Worm (Caenorhabditis elegans) whole organism, young adult: Measurements from ENCODE around the gene Y39A1A.24.
A peak's percentile ranks its signal among the peaks of the same experiment; 100 is the strongest.

ENCODE experiments used
- B0019.2 ChIP-seq: fragments of 200-800 bp; sonication (Bioruptor generic); conservative IDR thresholded peaks from 2 replicates; pipeline ENCODE4 v1.3.6; 2022; ENCODE audit warnings: missing genetic modification reagents, missing genetic modification characterization, missing compliant biosample characterization
- B0336.3 ChIP-seq: fragments of 200-800 bp; sonication (Bioruptor generic); IDR thresholded peaks from 2 replicates; pipeline ENCODE4 v1.3.6; 2022; ENCODE audit warnings: missing genetic modification characterization, missing compliant biosample characterization
- F10E7.11 ChIP-seq: sonication (generic microtip); optimal IDR thresholded peaks from 2 replicates; lab custom pipeline; 2017; ENCODE audit warnings: mild to moderate bottlenecking, missing genetic modification characterization, moderate library complexity, missing compliant biosample characterization
- F49E8.2 ChIP-seq: sonication (generic microtip); optimal IDR thresholded peaks from 3 replicates; lab custom pipeline; 2017; ENCODE audit warnings: missing genetic modification characterization, mild to moderate bottlenecking, missing compliant biosample characterization, antibody characterized with exemption, moderate library complexity; ENCODE audit not compliant: insufficient read depth
- K11D2.4 ChIP-seq: fragments of 200-800 bp; sonication (Bioruptor generic); IDR thresholded peaks from 2 replicates; pipeline ENCODE4 v1.3.6; 2022; ENCODE audit warnings: missing genetic modification reagents, missing genetic modification characterization, missing compliant biosample characterization
- T26A5.8 ChIP-seq: sonication (generic microtip); optimal IDR thresholded peaks from 2 replicates; lab custom pipeline; 2016; ENCODE audit warnings: missing genetic modification characterization, missing compliant biosample characterization
- Y53F4B.3 ChIP-seq: fragments of 200-800 bp; sonication (Bioruptor generic); IDR thresholded peaks from 2 replicates; pipeline ENCODE4 v1.3.6; 2022; ENCODE audit warnings: missing genetic modification reagents, missing genetic modification characterization, missing compliant biosample characterization
- Y95B8A.8 ChIP-seq: fragments of 200-800 bp; sonication (Bioruptor generic); IDR thresholded peaks from 2 replicates; pipeline ENCODE4 v1.3.6; 2022; ENCODE audit warnings: missing genetic modification reagents, missing genetic modification characterization, missing compliant biosample characterization
- ama-1 ChIP-seq, 3 experiments: fragments of 150-350 bp in 1 of 3; sonication (generic microtip) in 2 of 3; optimal IDR thresholded peaks; 2 replicates each; lab custom pipeline; 2014 to 2018; ENCODE audit warnings: missing biosample characterization in 2 of 3, missing genetic modification characterization in 2 of 3, missing genetic modification reagents in 2 of 3
- attf-3 ChIP-seq: fragments of 200-800 bp; sonication (Bioruptor generic); conservative IDR thresholded peaks from 2 replicates; pipeline ENCODE4 v1.3.6; 2022; ENCODE audit warnings: missing genetic modification reagents, missing genetic modification characterization, missing compliant biosample characterization
- bed-2 ChIP-seq: fragments of 200-800 bp; sonication (Bioruptor generic); IDR thresholded peaks from 2 replicates; pipeline ENCODE4 v1.3.6; 2022; ENCODE audit warnings: missing genetic modification reagents, missing genetic modification characterization, missing compliant biosample characterization
- cebp-2 ChIP-seq: fragments of 200-800 bp; sonication (Bioruptor generic); IDR thresholded peaks from 2 replicates; pipeline ENCODE4 v1.3.6; 2022; ENCODE audit warnings: missing genetic modification characterization, missing compliant biosample characterization
- ceh-58 ChIP-seq: fragments of 200-800 bp; sonication (Bioruptor generic); IDR thresholded peaks from 2 replicates; pipeline ENCODE4 v1.3.6; 2022; ENCODE audit warnings: missing genetic modification characterization, missing compliant biosample characterization
- chd-7 ChIP-seq: sonication (generic microtip); optimal IDR thresholded peaks from 2 replicates; lab custom pipeline; 2016; ENCODE audit warnings: mild to moderate bottlenecking, missing genetic modification characterization, moderate library complexity, missing compliant biosample characterization
- dox-1 ChIP-seq: fragments of 200-800 bp; sonication (Bioruptor generic); IDR thresholded peaks from 2 replicates; pipeline ENCODE4 v1.3.6; 2022; ENCODE audit warnings: missing genetic modification reagents, missing genetic modification characterization, missing compliant biosample characterization
- ekl-4 ChIP-seq: fragments of 200-800 bp; sonication (Bioruptor generic); IDR thresholded peaks from 2 replicates; pipeline ENCODE4 v1.3.6; 2022; ENCODE audit warnings: missing genetic modification reagents, missing genetic modification characterization, missing compliant biosample characterization
- ets-4 ChIP-seq: fragments of 200-800 bp; sonication (Bioruptor generic); optimal IDR thresholded peaks from 2 replicates; lab custom pipeline; 2018; ENCODE audit warnings: mild to moderate bottlenecking, missing genetic modification characterization, missing compliant biosample characterization
- hlh-12 ChIP-seq: sonication (generic microtip); optimal IDR thresholded peaks from 2 replicates; lab custom pipeline; 2016; ENCODE audit warnings: missing genetic modification characterization, missing compliant biosample characterization
- hrde-1 ChIP-seq: sonication (generic microtip); optimal IDR thresholded peaks from 2 replicates; lab custom pipeline; 2016; ENCODE audit warnings: missing genetic modification characterization, mild to moderate bottlenecking, missing compliant biosample characterization, moderate library complexity, missing genotype, missing genetic modification reagents, borderline replicate concordance
- hsf-1 ChIP-seq: fragments of 200-800 bp; sonication (Bioruptor generic); IDR thresholded peaks from 2 replicates; pipeline ENCODE4 v1.3.6; 2022; ENCODE audit warnings: missing genetic modification reagents, missing genetic modification characterization, missing compliant biosample characterization
- lin-26 ChIP-seq: fragments of 200-800 bp; sonication (Bioruptor generic); IDR thresholded peaks from 2 replicates; pipeline ENCODE4 v1.3.6; 2022; ENCODE audit warnings: missing genetic modification reagents, missing genetic modification characterization, missing compliant biosample characterization
- lin-35 ChIP-seq, 3 experiments: fragments of 150-350 bp in 2 of 3; sonication (generic microtip) in 1 of 3; optimal IDR thresholded peaks; 2 replicates each; lab custom pipeline; 2014 to 2018; ENCODE audit warnings: missing biosample characterization in 3 of 3, missing genetic modification characterization in 3 of 3, missing genetic modification reagents in 3 of 3
- lin-40 ChIP-seq: sonication (generic microtip); optimal IDR thresholded peaks from 2 replicates; lab custom pipeline; 2016; ENCODE audit warnings: missing genetic modification characterization, mild to moderate bottlenecking, missing compliant biosample characterization, missing genotype, missing genetic modification reagents
- lir-1 ChIP-seq: fragments of 200-800 bp; sonication (Bioruptor generic); conservative IDR thresholded peaks from 2 replicates; pipeline ENCODE4 v1.3.6; 2022; ENCODE audit warnings: missing genetic modification reagents, missing genetic modification characterization, missing compliant biosample characterization
- madf-3 ChIP-seq: fragments of 200-800 bp; sonication (Bioruptor generic); IDR thresholded peaks from 2 replicates; pipeline ENCODE4 v1.3.6; 2022; ENCODE audit warnings: missing genetic modification reagents, missing genetic modification characterization, missing compliant biosample characterization
- madf-8 ChIP-seq: fragments of 200-800 bp; sonication (Bioruptor generic); conservative IDR thresholded peaks from 2 replicates; pipeline ENCODE4 v1.3.6; 2022; ENCODE audit warnings: missing genetic modification reagents, missing genetic modification characterization, missing compliant biosample characterization
- mel-28 ChIP-seq: sonication (generic microtip); optimal IDR thresholded peaks from 2 replicates; lab custom pipeline; 2016; ENCODE audit warnings: borderline replicate concordance, mild to moderate bottlenecking, missing genetic modification characterization, missing compliant biosample characterization
- mes-4 ChIP-seq: sonication (generic microtip); optimal IDR thresholded peaks from 2 replicates; lab custom pipeline; 2016; ENCODE audit warnings: missing genotype, missing genetic modification characterization, missing compliant biosample characterization
- nfya-1 ChIP-seq: sonication (generic microtip); optimal IDR thresholded peaks from 2 replicates; lab custom pipeline; 2017; ENCODE audit warnings: antibody characterized with exemption, missing compliant biosample characterization, missing genetic modification characterization, borderline replicate concordance; ENCODE audit not compliant: insufficient read depth
- nhr-27 ChIP-seq: fragments of 200-800 bp; sonication (Bioruptor generic); optimal IDR thresholded peaks from 2 replicates; lab custom pipeline; 2018; ENCODE audit warnings: mild to moderate bottlenecking, missing genetic modification characterization, moderate library complexity, missing compliant biosample characterization
- nhr-90 ChIP-seq: sonication (generic microtip); optimal IDR thresholded peaks from 2 replicates; lab custom pipeline; 2016; ENCODE audit warnings: missing genotype, mild to moderate bottlenecking, missing genetic modification characterization, missing compliant biosample characterization
- pbrm-1 ChIP-seq: fragments of 200-800 bp; sonication (Bioruptor generic); IDR thresholded peaks from 2 replicates; pipeline ENCODE4 v1.3.6; 2022; ENCODE audit warnings: missing genetic modification reagents, missing genetic modification characterization, missing compliant biosample characterization
- pha-4 ChIP-seq: fragments of 150-350 bp; sonication (generic microtip); optimal IDR thresholded peaks from 2 replicates; lab custom pipeline; 2014; ENCODE audit warnings: missing biosample characterization, missing genetic modification reagents, missing genetic modification characterization
- rcor-1 ChIP-seq: fragments of 200-800 bp; sonication (Bioruptor generic); IDR thresholded peaks from 2 replicates; pipeline ENCODE4 v1.3.6; 2022; ENCODE audit warnings: missing genetic modification reagents, missing genetic modification characterization, missing compliant biosample characterization
- sdz-38 ChIP-seq: sonication (generic microtip); optimal IDR thresholded peaks from 2 replicates; lab custom pipeline; 2016; ENCODE audit warnings: missing genotype, missing genetic modification characterization, missing compliant biosample characterization
- snpc-1.1 ChIP-seq: sonication (generic microtip); optimal IDR thresholded peaks from 2 replicates; lab custom pipeline; 2017; ENCODE audit warnings: missing genetic modification characterization, mild to moderate bottlenecking, missing compliant biosample characterization, antibody characterized with exemption, moderate library complexity, missing genotype, missing genetic modification reagents; ENCODE audit not compliant: insufficient read depth
- snpc-1.3 ChIP-seq: sonication (generic microtip); optimal IDR thresholded peaks from 2 replicates; lab custom pipeline; 2017; ENCODE audit warnings: missing genetic modification characterization, mild to moderate bottlenecking, missing compliant biosample characterization, antibody characterized with exemption, moderate library complexity, missing genotype, missing genetic modification reagents; ENCODE audit not compliant: insufficient read depth
- snpc-4 ChIP-seq, 5 experiments: fragments of 150-350 bp in 1 of 5; sonication (generic microtip) in 4 of 5; optimal IDR thresholded peaks; 2 replicates each; lab custom pipeline; 2014 to 2018; ENCODE audit warnings: missing genetic modification characterization in 5 of 5, missing biosample characterization in 3 of 5, antibody characterized with exemption in 2 of 5, mild to moderate bottlenecking in 2 of 5, missing compliant biosample characterization in 2 of 5, missing genotype in 2 of 5, moderate library complexity in 2 of 5, missing genetic modification reagents in 1 of 5
- unc-62 ChIP-seq: fragments of 150-350 bp; optimal IDR thresholded peaks from 2 replicates; lab custom pipeline; 2014; ENCODE audit warnings: missing biosample characterization, missing genetic modification reagents, missing genetic modification characterization
- zfh-2 ChIP-seq: fragments of 200-800 bp; sonication (Bioruptor generic); conservative IDR thresholded peaks from 2 replicates; pipeline ENCODE4 v1.3.6; 2022; ENCODE audit warnings: missing genetic modification reagents, missing genetic modification characterization, missing compliant biosample characterization
- ztf-25 ChIP-seq: fragments of 200-800 bp; sonication (Bioruptor generic); IDR thresholded peaks from 2 replicates; pipeline ENCODE4 v1.3.6; 2022; ENCODE audit warnings: missing genetic modification reagents, missing genetic modification characterization, missing compliant biosample characterization

The Y39A1A.24 gene

ce11 chrIII:10605049-10605448 lies 7.4 kb upstream of the Y39A1A.24 start, which contains the start of gene rabx-5:
Gene rabx-5 (plus strand): TSS chrIII:10605349.
- no peak for TF ChIP-seq lin-40
- no peak for TF ChIP-seq hrde-1 (tag; lab: Kevin White, UChicago)

- no peak for TF ChIP-seq ztf-25
- no peak for TF ChIP-seq rcor-1 (GFP tag; lab: Robert Waterston, UW)
- TF ChIP-seq Y53F4B.3 (GFP tag; lab: Robert Waterston, UW) = no peak
- no peak for TF ChIP-seq B0336.3 (GFP tag; lab: Robert Waterston, UW)
- TF ChIP-seq ekl-4 = no peak
- no peak for TF ChIP-seq dox-1
- no peak for TF ChIP-seq mes-4
- TF ChIP-seq snpc-1.1 (tag; lab: Kevin White, UChicago) = no peak
- TF ChIP-seq madf-3 (GFP tag; lab: Robert Waterston, UW) = no peak
- TF ChIP-seq hlh-12 (tag; lab: Kevin White, UChicago) = no peak
- no peak for TF ChIP-seq hsf-1 (GFP tag; lab: Robert Waterston, UW)
- TF ChIP-seq K11D2.4 (GFP tag; lab: Robert Waterston, UW) = no peak
Measured at ce11 chrIII:10608161-10608560, 4.3 kb upstream of the Y39A1A.24 start.

ce11 chrIII:10615166-10615565 lies 2.7 kb downstream of the Y39A1A.24 start, which contains the start of gene mrpl-22:
Gene mrpl-22 (plus strand): TSS chrIII:10615466.
- TF ChIP-seq lin-35 (GFP tag; optimal IDR thresholded peaks at IDR 0.05; lab: Kevin White, UChicago) (peak in 1 of 3 experiments; percentile 16), pbrm-1 (GFP tag; lab: Robert Waterston, UW) (no peak)

ce11 chrIII:10621208-10621607 lies 8.8 kb downstream of the Y39A1A.24 start, which contains the start of the genes lron-10 and hpr-9:
Gene lron-10 (minus strand): TSS chrIII:10621369.
Gene hpr-9 (plus strand): TSS chrIII:10621551.
- TF ChIP-seq lin-26 (GFP tag; lab: Robert Waterston, UW) = peak; percentile 53; the same call in 1 of the 2 replicates
- TF ChIP-seq ets-4 (GFP tag; lab: Kevin White, UChicago) = no peak
- TF ChIP-seq snpc-4 (GFP tag; optimal IDR thresholded peaks at IDR 0.05; lab: Kevin White, UChicago) = no peak
- peak in 2 of 4 experiments; percentile 14 to 32 for TF ChIP-seq snpc-4 (tag; optimal IDR thresholded peaks at IDR 0.05; lab: Kevin White, UChicago)
- no peak for TF ChIP-seq pha-4 (tag; lab: Kevin White, UChicago)
- no peak for TF ChIP-seq nfya-1 (tag; lab: Kevin White, UChicago)
- peak; percentile 69 for TF ChIP-seq mel-28 (tag; lab: Kevin White, UChicago)
- peak; percentile 66; the same call in 1 of the 2 replicates for TF ChIP-seq B0019.2 (GFP tag; lab: Robert Waterston, UW)
- peak; percentile 59; the same call in 1 of the 2 replicates for TF ChIP-seq pbrm-1 (GFP tag; lab: Robert Waterston, UW)
- peak; percentile 44 for TF ChIP-seq snpc-1.3 (tag; lab: Kevin White, UChicago)
- peak; percentile 86 for TF ChIP-seq lin-40
- peak; percentile 79 for TF ChIP-seq chd-7 (tag; lab: Kevin White, UChicago)
- TF ChIP-seq ztf-25 = no peak
- TF ChIP-seq ceh-58 (GFP tag; lab: Robert Waterston, UW) = no peak
- no peak for TF ChIP-seq attf-3 (GFP tag; lab: Robert Waterston, UW)
- no peak for TF ChIP-seq hsf-1 (GFP tag; lab: Robert Waterston, UW)
- no peak for TF ChIP-seq T26A5.8
- no peak for TF ChIP-seq cebp-2 (GFP tag; lab: Robert Waterston, UW)
- no peak for TF ChIP-seq nhr-90 (tag; lab: Kevin White, UChicago)
- peak; percentile 60 for TF ChIP-seq zfh-2 (GFP tag; lab: Robert Waterston, UW)
- peak; percentile 84 for TF ChIP-seq lir-1
- TF ChIP-seq F10E7.11 (tag; lab: Kevin White, UChicago) = no peak
- peak; percentile 39 for TF ChIP-seq madf-8 (GFP tag; lab: Robert Waterston, UW)
- TF ChIP-seq Y95B8A.8 (GFP tag; lab: Robert Waterston, UW) = peak; percentile 48; the same call in 1 of the 2 replicates
- TF ChIP-seq nhr-27 (tag; lab: Kevin White, UChicago) = peak; percentile 45
- TF ChIP-seq F49E8.2 = no peak
- no peak for TF ChIP-seq ama-1 (optimal IDR thresholded peaks at IDR 0.05; lab: Kevin White, UChicago)
- no peak for TF ChIP-seq ama-1 (GFP tag; optimal IDR thresholded peaks at IDR 0.05; lab: Kevin White, UChicago)
- no peak for TF ChIP-seq unc-62 (GFP tag; lab: Kevin White, UChicago)
- TF ChIP-seq sdz-38 (tag; lab: Kevin White, UChicago) = no peak
- TF ChIP-seq bed-2 = peak; percentile 82; the same call in 1 of the 2 replicates
